Fruit fly (Drosophila melanogaster) whole organism, embryonic: ENCODE data around the gene Fer3HCH.
A peak's percentile ranks its signal among the peaks of the same experiment; 100 is the strongest.

Source experiments
- ATbp ChIP-seq: fragments of 200-800 bp; sonication (Bioruptor generic); optimal IDR thresholded peaks from 2 replicates; lab custom pipeline; 2017; ENCODE audit warnings: missing biosample characterization, mild to moderate bottlenecking, missing genetic modification characterization, missing genetic modification reagents
- CG10543 ChIP-seq: fragments of 200-800 bp; sonication (Bioruptor generic); optimal IDR thresholded peaks from 3 replicates; lab custom pipeline; 2017; ENCODE audit warnings: missing biosample characterization, mild to moderate bottlenecking, missing genetic modification characterization, moderate library complexity
- CG11695 ChIP-seq: fragments of 200-800 bp; sonication (Bioruptor generic); IDR thresholded peaks from 3 replicates; pipeline ENCODE4 v1.3.6; 2022; ENCODE audit warnings: missing biosample characterization, missing genetic modification characterization
- CG12104 ChIP-seq: fragments of 200-800 bp; sonication (Bioruptor generic); optimal IDR thresholded peaks from 3 replicates; lab custom pipeline; 2016; ENCODE audit warnings: missing biosample characterization, missing genetic modification characterization
- CG14014 ChIP-seq: fragments of 200-800 bp; sonication (Bioruptor generic); IDR thresholded peaks from 2 replicates; pipeline ENCODE4 v1.3.6; 2022; ENCODE audit warnings: missing biosample characterization, missing genetic modification characterization
- CG17359 ChIP-seq: fragments of 200-800 bp; sonication (Bioruptor generic); optimal IDR thresholded peaks from 3 replicates; lab custom pipeline; 2018; ENCODE audit warnings: missing biosample characterization, mild to moderate bottlenecking, missing genetic modification characterization, moderate library complexity
- CG17829 ChIP-seq: fragments of 200-800 bp; optimal IDR thresholded peaks from 2 replicates; lab custom pipeline; 2019; ENCODE audit warnings: missing biosample characterization, mild to moderate bottlenecking, missing genetic modification characterization, moderate library complexity
- CG18011 ChIP-seq: fragments of 200-800 bp; sonication (Bioruptor generic); optimal IDR thresholded peaks from 2 replicates; lab custom pipeline; 2017; ENCODE audit warnings: missing biosample characterization, missing genetic modification characterization, mild to moderate bottlenecking, moderate library complexity, missing genotype
- CG2712 ChIP-seq: fragments of 200-800 bp; optimal IDR thresholded peaks from 3 replicates; lab custom pipeline; 2019; ENCODE audit warnings: missing biosample characterization, mild to moderate bottlenecking, missing genetic modification characterization, moderate library complexity
- CG2889 ChIP-seq: fragments of 200-800 bp; sonication (Bioruptor generic); IDR thresholded peaks from 3 replicates; pipeline ENCODE4 v1.3.6; 2022; ENCODE audit warnings: missing biosample characterization, missing genetic modification characterization
- CG3065 ChIP-seq: fragments of 200-800 bp; sonication (Bioruptor generic); optimal IDR thresholded peaks from 2 replicates; lab custom pipeline; 2016; ENCODE audit warnings: missing biosample characterization, missing genetic modification characterization
- CG31441 ChIP-seq: fragments of 200-800 bp; sonication (Bioruptor generic); IDR thresholded peaks from 2 replicates; pipeline ENCODE4 v1.3.6; 2022; ENCODE audit warnings: missing biosample characterization, missing genetic modification characterization
- CG4730 ChIP-seq: fragments of 200-800 bp; sonication (Bioruptor generic); IDR thresholded peaks from 2 replicates; pipeline ENCODE4 v1.3.6; 2022; ENCODE audit warnings: missing biosample characterization, missing genetic modification characterization
- CG6654 ChIP-seq: fragments of 200-800 bp; sonication (Bioruptor generic); optimal IDR thresholded peaks from 2 replicates; lab custom pipeline; 2017; ENCODE audit warnings: missing biosample characterization, mild to moderate bottlenecking, missing genetic modification characterization
- Dad ChIP-seq: fragments of 200-800 bp; sonication (Bioruptor generic); optimal IDR thresholded peaks from 3 replicates; lab custom pipeline; 2016; ENCODE audit warnings: missing biosample characterization, missing genetic modification characterization
- Dip3 ChIP-seq: fragments of 200-800 bp; sonication (Bioruptor generic); optimal IDR thresholded peaks from 3 replicates; lab custom pipeline; 2016; ENCODE audit warnings: missing biosample characterization, missing genetic modification characterization
- Dref ChIP-seq: fragments of 200-800 bp; sonication (Bioruptor generic); IDR thresholded peaks from 2 replicates; pipeline ENCODE4 v1.3.6; 2022; ENCODE audit warnings: missing biosample characterization, missing genetic modification characterization
- E2f1 ChIP-seq: fragments of 200-800 bp; sonication (Bioruptor generic); IDR thresholded peaks from 2 replicates; pipeline ENCODE4 v1.3.6; 2022; ENCODE audit warnings: missing biosample characterization, missing genetic modification characterization
- E2f2 ChIP-seq: fragments of 200-800 bp; sonication (Bioruptor generic); IDR thresholded peaks from 2 replicates; pipeline ENCODE4 v1.3.6; 2022; ENCODE audit warnings: missing biosample characterization, missing genetic modification characterization
- Ets65A ChIP-seq: fragments of 200-800 bp; sonication (Bioruptor generic); peaks from one replicate; lab custom pipeline; 2016; ENCODE audit warnings: missing biosample characterization, missing genetic modification characterization
- Fer2 ChIP-seq: fragments of 200-800 bp; sonication (Bioruptor generic); optimal IDR thresholded peaks from 2 replicates; lab custom pipeline; 2018; ENCODE audit warnings: missing biosample characterization, mild to moderate bottlenecking, missing genetic modification characterization, moderate library complexity
- Gsc ChIP-seq: fragments of 200-800 bp; sonication (Bioruptor generic); IDR thresholded peaks from 2 replicates; pipeline ENCODE4 v1.3.6; 2022; ENCODE audit warnings: missing biosample characterization, missing genetic modification characterization
- H2.0 ChIP-seq: fragments of 200-800 bp; sonication (Bioruptor generic); IDR thresholded peaks from 2 replicates; pipeline ENCODE4 v1.3.6; 2022; ENCODE audit warnings: missing biosample characterization, missing genetic modification characterization
- Hmx ChIP-seq: fragments of 200-800 bp; sonication (Bioruptor generic); optimal IDR thresholded peaks from 2 replicates; lab custom pipeline; 2016; ENCODE audit warnings: missing biosample characterization, missing genetic modification characterization
- Hr3 ChIP-seq: fragments of 200-800 bp; sonication (Bioruptor generic); optimal IDR thresholded peaks from 3 replicates; lab custom pipeline; 2016; ENCODE audit warnings: missing biosample characterization, missing genetic modification characterization
- MTF-1 ChIP-seq: fragments of 200-800 bp; sonication (Bioruptor generic); optimal IDR thresholded peaks from 2 replicates; lab custom pipeline; 2018; ENCODE audit warnings: missing biosample characterization, mild to moderate bottlenecking, missing genetic modification characterization, borderline replicate concordance
- Nf-YB ChIP-seq: fragments of 200-800 bp; sonication (Bioruptor generic); optimal IDR thresholded peaks from 3 replicates; lab custom pipeline; 2019; ENCODE audit warnings: missing biosample characterization, mild to moderate bottlenecking, missing genetic modification characterization, moderate library complexity
- Oli ChIP-seq: fragments of 200-800 bp; sonication (Bioruptor generic); optimal IDR thresholded peaks from 2 replicates; lab custom pipeline; 2018; ENCODE audit warnings: missing biosample characterization, mild to moderate bottlenecking, missing genetic modification characterization, moderate library complexity
- Poxn ChIP-seq: fragments of 200-800 bp; sonication (Bioruptor generic); IDR thresholded peaks from 2 replicates; pipeline ENCODE4 v1.3.6; 2022; ENCODE audit warnings: missing biosample characterization, missing genetic modification characterization
- Sin3A ChIP-seq: fragments of >200 bp; optimal IDR thresholded peaks from 2 replicates; lab custom pipeline; 2018
- Sry-β ChIP-seq: fragments of 200-800 bp; sonication (Bioruptor generic); optimal IDR thresholded peaks from 2 replicates; lab custom pipeline; 2018; ENCODE audit warnings: missing biosample characterization, mild to moderate bottlenecking, missing genetic modification characterization, moderate library complexity
- al ChIP-seq: fragments of 200-800 bp; sonication (Bioruptor generic); IDR thresholded peaks from 2 replicates; pipeline ENCODE4 v1.3.6; 2022; ENCODE audit warnings: missing biosample characterization, missing genetic modification characterization
- br ChIP-seq: fragments of >200 bp; optimal IDR thresholded peaks from 2 replicates; lab custom pipeline; 2017
- caup ChIP-seq: fragments of 200-800 bp; sonication (Bioruptor generic); optimal IDR thresholded peaks from 3 replicates; lab custom pipeline; 2017; ENCODE audit warnings: missing biosample characterization, mild to moderate bottlenecking, missing genetic modification characterization, moderate library complexity; ENCODE audit not compliant: severe bottlenecking
- dan ChIP-seq: fragments of 200-800 bp; sonication (Bioruptor generic); IDR thresholded peaks from 2 replicates; pipeline ENCODE4 v1.3.6; 2022; ENCODE audit warnings: missing biosample characterization, missing genetic modification characterization
- danr ChIP-seq: fragments of 200-800 bp; sonication (Bioruptor generic); IDR thresholded peaks from 2 replicates; pipeline ENCODE4 v1.3.6; 2022; ENCODE audit warnings: missing biosample characterization, missing genetic modification characterization
- dimm ChIP-seq: fragments of 200-800 bp; sonication (Bioruptor generic); IDR thresholded peaks from 2 replicates; pipeline ENCODE4 v1.3.6; 2022; ENCODE audit warnings: missing biosample characterization, missing genetic modification characterization
- dmrt11E ChIP-seq: fragments of 200-800 bp; sonication (Bioruptor generic); optimal IDR thresholded peaks from 3 replicates; lab custom pipeline; 2018; ENCODE audit warnings: missing biosample characterization, mild to moderate bottlenecking, missing genetic modification characterization, moderate library complexity
- en ChIP-seq: fragments of 200-800 bp; sonication (Bioruptor generic); optimal IDR thresholded peaks from 2 replicates; lab custom pipeline; 2016; ENCODE audit warnings: missing biosample characterization, missing genetic modification characterization
- exex ChIP-seq: fragments of 200-800 bp; sonication (Bioruptor generic); optimal IDR thresholded peaks from 4 replicates; lab custom pipeline; 2018; ENCODE audit warnings: missing biosample characterization, mild to moderate bottlenecking, missing genetic modification characterization, moderate library complexity
- fd3F ChIP-seq: fragments of 200-800 bp; sonication (Bioruptor generic); optimal IDR thresholded peaks from 2 replicates; lab custom pipeline; 2018; ENCODE audit warnings: missing biosample characterization, mild to moderate bottlenecking, missing genetic modification characterization, moderate library complexity
- fd64A ChIP-seq: fragments of 200-800 bp; sonication (Bioruptor generic); optimal IDR thresholded peaks from 3 replicates; lab custom pipeline; 2018; ENCODE audit warnings: missing biosample characterization, mild to moderate bottlenecking, missing genetic modification characterization
- fd96Cb ChIP-seq: fragments of 200-800 bp; sonication (Bioruptor generic); optimal IDR thresholded peaks from 2 replicates; lab custom pipeline; 2018; ENCODE audit warnings: missing biosample characterization, mild to moderate bottlenecking, missing genetic modification characterization, moderate library complexity
- klu ChIP-seq: fragments of 200-800 bp; sonication (Bioruptor generic); IDR thresholded peaks from 2 replicates; pipeline ENCODE4 v1.3.6; 2022; ENCODE audit warnings: missing biosample characterization, missing genetic modification characterization
- mam ChIP-seq: fragments of 200-800 bp; sonication (Bioruptor generic); optimal IDR thresholded peaks from 3 replicates; lab custom pipeline; 2016; ENCODE audit warnings: missing biosample characterization, missing genetic modification characterization
- pfk ChIP-seq: fragments of 200-800 bp; sonication (Bioruptor generic); optimal IDR thresholded peaks from 2 replicates; lab custom pipeline; 2018; ENCODE audit warnings: missing biosample characterization, mild to moderate bottlenecking, missing genetic modification characterization, moderate library complexity
- sens ChIP-seq: fragments of 200-800 bp; sonication (Bioruptor generic); peaks from one replicate; lab custom pipeline; 2016; ENCODE audit warnings: missing biosample characterization, missing genetic modification characterization
- sna ChIP-seq: fragments of 200-800 bp; sonication (Bioruptor generic); IDR thresholded peaks from 2 replicates; pipeline ENCODE4 v1.3.6; 2022; ENCODE audit warnings: missing biosample characterization, missing genetic modification characterization; ENCODE audit not compliant: partially characterized antibody
- unc-4 ChIP-seq: fragments of 200-800 bp; sonication (Bioruptor generic); IDR thresholded peaks from 2 replicates; pipeline ENCODE4 v1.3.6; 2022; ENCODE audit warnings: missing biosample characterization, missing genetic modification characterization; ENCODE audit not compliant: partially characterized antibody
- vnd ChIP-seq: fragments of 200-800 bp; sonication (Bioruptor generic); IDR thresholded peaks from 3 replicates; pipeline ENCODE4 v1.3.6; 2022; ENCODE audit warnings: missing biosample characterization, missing genetic modification characterization; ENCODE audit not compliant: partially characterized antibody
- wdn ChIP-seq: fragments of 200-800 bp; sonication (Bioruptor generic); IDR thresholded peaks from 2 replicates; pipeline ENCODE4 v1.3.6; 2022; ENCODE audit warnings: missing biosample characterization, missing genetic modification characterization

Gene Fer3HCH

dm6 chrX:13094085-13094764, 13.8 kb downstream of the Fer3HCH start, which contains the start of gene CG2200 (continued):
- TF ChIP-seq pfk (GFP tag; lab: Kevin White, UChicago) (no peak), CG11695 (GFP tag; lab: Robert Waterston, UW) (no peak), Gsc (GFP tag; lab: Robert Waterston, UW) (no peak), en (GFP tag; lab: Kevin White, UChicago) (no peak), CG4730 (GFP tag; lab: Robert Waterston, UW) (no peak), CG31441 (no peak), wdn (GFP tag; lab: Robert Waterston, UW) (no peak), Dad (GFP tag; lab: Kevin White, UChicago) (peak; percentile 17), Dref (GFP tag; lab: Robert Waterston, UW) (peak; percentile 68), Sin3A (lab: Kevin White, UChicago) (peak; percentile 24), CG14014 (GFP tag; lab: Robert Waterston, UW) (peak; percentile 14; the same call in 1 of the 2 replicates), CG17359 (peak; percentile 23), ATbp (GFP tag; lab: Kevin White, UChicago) (no peak), Hr3 (no peak), fd96Cb (tag; lab: Kevin White, UChicago) (peak; percentile 5), CG17829 (tag; lab: Kevin White, UChicago) (peak; percentile 32), CG3065 (GFP tag; lab: Kevin White, UChicago) (no peak), Ets65A (GFP tag; lab: Kevin White, UChicago) (no peak), MTF-1 (no peak), Oli (no peak), CG6654 (GFP tag; lab: Kevin White, UChicago) (no peak), E2f2 (peak; percentile 73), br (lab: Kevin White, UChicago) (no peak), klu (GFP tag; lab: Robert Waterston, UW) (no peak), Nf-YB (no peak), Sry-β (no peak), Hmx (GFP tag; lab: Kevin White, UChicago) (no peak), sna (GFP tag; lab: Robert Waterston, UW) (peak; percentile 83), vnd (peak; percentile 77), exex (tag; lab: Kevin White, UChicago) (peak; percentile 42), CG10543 (GFP tag; lab: Kevin White, UChicago) (no peak), dan (GFP tag; lab: Robert Waterston, UW) (no peak), E2f1 (GFP tag; lab: Robert Waterston, UW) (0 out of 2 replicates have a peak, but pooled peaks have one; percentile 10), Dip3 (GFP tag; lab: Kevin White, UChicago) (peak; percentile 15), al (no peak), danr (GFP tag; lab: Robert Waterston, UW) (no peak), Poxn (GFP tag; lab: Robert Waterston, UW) (no peak), fd3F (no peak), CG2712 (tag; lab: Kevin White, UChicago) (peak; percentile 38), Fer2 (tag; lab: Kevin White, UChicago) (no peak), CG2889 (no peak), dmrt11E (tag; lab: Kevin White, UChicago) (no peak), H2.0 (GFP tag; lab: Robert Waterston, UW) (no peak), CG18011 (no peak), mam (GFP tag; lab: Kevin White, UChicago) (peak; percentile 34), fd64A (GFP tag; lab: Kevin White, UChicago) (no peak), CG12104 (GFP tag; lab: Kevin White, UChicago) (no peak), sens (GFP tag; lab: Kevin White, UChicago) (peak; percentile 85), caup (GFP tag; lab: Kevin White, UChicago) (no peak), dimm (no peak), unc-4 (peak; percentile 73)
